Worm (Caenorhabditis elegans) whole organism, L4 larva: ENCODE data around the gene srd-58.

Source experiments
- F26F4.8 ChIP-seq: fragments of 200-800 bp; sonication (Bioruptor generic); conservative IDR thresholded peaks from 2 replicates; pipeline ENCODE4 v1.3.6; 2022; ENCODE audit warnings: missing genetic modification characterization, missing compliant biosample characterization
- F37D6.2 ChIP-seq: sonication (generic microtip); optimal IDR thresholded peaks from 2 replicates; lab custom pipeline; 2016; ENCODE audit warnings: mild to moderate bottlenecking, missing genetic modification characterization, missing compliant biosample characterization
- F44E2.7 ChIP-seq: fragments of 200-800 bp; sonication (Bioruptor generic); IDR thresholded peaks from 2 replicates; pipeline ENCODE4 v2.1.2; 2022; ENCODE audit warnings: missing genetic modification characterization, missing compliant biosample characterization
- F49E8.2 ChIP-seq: sonication (generic microtip); optimal IDR thresholded peaks from 2 replicates; lab custom pipeline; 2016; ENCODE audit warnings: missing compliant biosample characterization, mild to moderate bottlenecking, missing genetic modification characterization, borderline replicate concordance
- R02D3.7 ChIP-seq: fragments of 150-350 bp; sonication (generic microtip); optimal IDR thresholded peaks from 3 replicates; lab custom pipeline; 2014; ENCODE audit warnings: missing biosample characterization, missing genetic modification characterization
- T20F7.1 ChIP-seq: fragments of 200-800 bp; sonication (Bioruptor generic); optimal IDR thresholded peaks from 2 replicates; lab custom pipeline; 2018; ENCODE audit warnings: mild to moderate bottlenecking, missing genetic modification characterization, missing compliant biosample characterization
- Y75B8A.6 ChIP-seq: fragments of 200-800 bp; sonication (Bioruptor generic); IDR thresholded peaks from 2 replicates; pipeline ENCODE4 v1.3.6; 2022; ENCODE audit warnings: missing genetic modification reagents, missing genetic modification characterization, missing compliant biosample characterization
- aly-2 ChIP-seq: sonication (generic microtip); optimal IDR thresholded peaks from 2 replicates; lab custom pipeline; 2018; ENCODE audit warnings: missing biosample characterization, missing genetic modification characterization
- ama-1 ChIP-seq: fragments of 150-350 bp; optimal IDR thresholded peaks from 2 replicates; lab custom pipeline; 2014; ENCODE audit warnings: inconsistent platforms, mixed read lengths
- attf-4 ChIP-seq: sonication (generic microtip); optimal IDR thresholded peaks from 3 replicates; lab custom pipeline; 2017; ENCODE audit warnings: missing biosample characterization, missing genetic modification characterization
- ceh-28 ChIP-seq: fragments of 150-350 bp; optimal IDR thresholded peaks from 2 replicates; lab custom pipeline; 2014; ENCODE audit warnings: missing biosample characterization, missing genetic modification reagents, missing genetic modification characterization
- ceh-32 ChIP-seq: sonication (generic microtip); optimal IDR thresholded peaks from 2 replicates; lab custom pipeline; 2016; ENCODE audit warnings: mild to moderate bottlenecking, missing genetic modification characterization, missing compliant biosample characterization; ENCODE audit not compliant: poor library complexity
- ces-1 ChIP-seq: fragments of 150-350 bp; sonication (generic microtip); optimal IDR thresholded peaks from 4 replicates; lab custom pipeline; 2014; ENCODE audit warnings: missing biosample characterization, missing genetic modification reagents, missing genetic modification characterization
- cey-2 ChIP-seq: sonication (generic microtip); optimal IDR thresholded peaks from 3 replicates; lab custom pipeline; 2017; ENCODE audit warnings: missing genetic modification characterization, mild to moderate bottlenecking, missing compliant biosample characterization, antibody characterized with exemption, borderline replicate concordance; ENCODE audit not compliant: insufficient read depth
- daf-16 ChIP-seq, 3 experiments: sonication (generic microtip); optimal IDR thresholded peaks; 2 replicates each; lab custom pipeline; 2016 to 2017; ENCODE audit warnings: missing genetic modification characterization in 3 of 3, missing genetic modification reagents in 3 of 3, mild to moderate bottlenecking in 2 of 3, missing compliant biosample characterization in 2 of 3, missing biosample characterization in 1 of 3, moderate library complexity in 1 of 3
- daf-8 ChIP-seq: fragments of 200-800 bp; sonication (Bioruptor generic); IDR thresholded peaks from 2 replicates; pipeline ENCODE4 v1.3.6; 2022; ENCODE audit warnings: missing genetic modification characterization, missing compliant biosample characterization
- dmd-9 ChIP-seq: fragments of 200-800 bp; sonication (Bioruptor generic); IDR thresholded peaks from 2 replicates; pipeline ENCODE4 v1.3.6; 2022; ENCODE audit warnings: missing genetic modification reagents, missing genetic modification characterization, missing compliant biosample characterization
- dpl-1 ChIP-seq: fragments of 150-350 bp; optimal IDR thresholded peaks from 2 replicates; lab custom pipeline; 2014; ENCODE audit warnings: missing biosample characterization, missing genetic modification reagents, missing genetic modification characterization
- egl-43 ChIP-seq: fragments of 200-800 bp; sonication (Bioruptor generic); IDR thresholded peaks from 2 replicates; pipeline ENCODE4 v1.3.6; 2022; ENCODE audit warnings: missing genetic modification reagents, missing genetic modification characterization, missing compliant biosample characterization
- fkh-10 ChIP-seq: fragments of 150-350 bp; optimal IDR thresholded peaks from 2 replicates; lab custom pipeline; 2014; ENCODE audit warnings: missing biosample characterization, missing genetic modification reagents, missing genetic modification characterization
- fos-1 ChIP-seq: fragments of 150-350 bp; optimal IDR thresholded peaks from 2 replicates; lab custom pipeline; 2014; ENCODE audit warnings: missing biosample characterization, missing genetic modification characterization
- hlh-11 ChIP-seq: fragments of 200-800 bp; sonication (Bioruptor generic); optimal IDR thresholded peaks from 2 replicates; lab custom pipeline; 2018; ENCODE audit warnings: mild to moderate bottlenecking, missing genetic modification characterization, missing compliant biosample characterization
- hmg-1.1 ChIP-seq: fragments of 200-800 bp; sonication (Bioruptor generic); IDR thresholded peaks from 2 replicates; pipeline ENCODE4 v1.3.6; 2022; ENCODE audit warnings: missing genetic modification reagents, missing genetic modification characterization, missing compliant biosample characterization
- lin-1 ChIP-seq: fragments of 200-800 bp; sonication (Bioruptor generic); IDR thresholded peaks from 2 replicates; pipeline ENCODE4 v1.3.6; 2022; ENCODE audit warnings: missing genetic modification reagents, missing genetic modification characterization, missing compliant biosample characterization
- lin-13 ChIP-seq: fragments of 150-350 bp; optimal IDR thresholded peaks from 2 replicates; lab custom pipeline; 2014; ENCODE audit warnings: missing biosample characterization, missing genetic modification reagents, missing genetic modification characterization
- lin-15B ChIP-seq: fragments of 150-350 bp; sonication (generic microtip); optimal IDR thresholded peaks from 3 replicates; lab custom pipeline; 2014; ENCODE audit warnings: missing biosample characterization, missing genetic modification characterization
- madf-9 ChIP-seq: fragments of 200-800 bp; sonication (Bioruptor generic); conservative IDR thresholded peaks from 2 replicates; pipeline ENCODE4 v1.3.6; 2022; ENCODE audit warnings: missing genetic modification reagents, missing genetic modification characterization, missing compliant biosample characterization
- mdl-1 ChIP-seq, 2 experiments: fragments of 150-350 bp in 1 of 2; sonication (generic microtip) in 1 of 2; optimal IDR thresholded peaks; 2 replicates each; lab custom pipeline; 2014 to 2017; ENCODE audit warnings: missing biosample characterization in 2 of 2, missing genetic modification characterization in 2 of 2
- mdt-29 ChIP-seq: fragments of 200-800 bp; sonication (Bioruptor generic); IDR thresholded peaks from 2 replicates; pipeline ENCODE4 v1.3.6; 2022; ENCODE audit warnings: missing genetic modification reagents, missing genetic modification characterization, missing compliant biosample characterization
- mep-1 ChIP-seq: fragments of 150-350 bp; sonication (generic microtip); optimal IDR thresholded peaks from 3 replicates; lab custom pipeline; 2014; ENCODE audit warnings: missing biosample characterization, missing genetic modification characterization
- nhr-11 ChIP-seq: fragments of 150-350 bp; optimal IDR thresholded peaks from 2 replicates; lab custom pipeline; 2014; ENCODE audit warnings: missing biosample characterization, missing genetic modification characterization
- nhr-111 ChIP-seq: fragments of 200-800 bp; sonication (Bioruptor generic); optimal IDR thresholded peaks from 2 replicates; lab custom pipeline; 2018; ENCODE audit warnings: mild to moderate bottlenecking, missing genetic modification characterization, missing compliant biosample characterization
- nhr-237 ChIP-seq: sonication (generic microtip); optimal IDR thresholded peaks from 2 replicates; lab custom pipeline; 2017; ENCODE audit warnings: missing biosample characterization, missing genetic modification characterization
- nhr-25 ChIP-seq: sonication (generic microtip); optimal IDR thresholded peaks from 2 replicates; lab custom pipeline; 2017; ENCODE audit warnings: missing genetic modification characterization, mild to moderate bottlenecking, missing compliant biosample characterization, antibody characterized with exemption, moderate library complexity, borderline replicate concordance; ENCODE audit not compliant: insufficient read depth
- nhr-41 ChIP-seq: fragments of 200-800 bp; sonication (Bioruptor generic); IDR thresholded peaks from 2 replicates; pipeline ENCODE4 v1.3.6; 2022; ENCODE audit warnings: missing genetic modification reagents, missing genetic modification characterization, missing compliant biosample characterization
- nhr-42 ChIP-seq: fragments of 200-800 bp; sonication (Bioruptor generic); IDR thresholded peaks from 2 replicates; pipeline ENCODE4 v1.3.6; 2022; ENCODE audit warnings: missing genetic modification characterization, missing compliant biosample characterization
- nhr-77 ChIP-seq: fragments of 150-350 bp; optimal IDR thresholded peaks from 2 replicates; lab custom pipeline; 2014; ENCODE audit warnings: missing biosample characterization, missing genetic modification characterization
- pha-4 ChIP-seq, 2 experiments: fragments of 150-350 bp in 1 of 2; fragments of 200-800 bp in 1 of 2; sonication (Bioruptor generic) in 1 of 2; IDR thresholded peaks in 1 of 2; optimal IDR thresholded peaks in 1 of 2; 2 replicates each; pipeline versions ENCODE4 v1.3.6 to Lab custom; 2014 to 2022; ENCODE audit warnings: missing genetic modification characterization in 2 of 2, missing genetic modification reagents in 2 of 2, missing biosample characterization in 1 of 2, missing compliant biosample characterization in 1 of 2
- php-3 ChIP-seq: fragments of 200-800 bp; sonication (Bioruptor generic); IDR thresholded peaks from 2 replicates; pipeline ENCODE4 v1.3.6; 2022; ENCODE audit warnings: missing genetic modification reagents, missing genetic modification characterization, missing compliant biosample characterization
- skn-1 ChIP-seq: fragments of 150-350 bp; optimal IDR thresholded peaks from 2 replicates; lab custom pipeline; 2014; ENCODE audit warnings: missing biosample characterization, missing genetic modification characterization
- snpc-4 ChIP-seq: fragments of 150-350 bp; optimal IDR thresholded peaks from 2 replicates; lab custom pipeline; 2014; ENCODE audit warnings: missing biosample characterization, missing genetic modification characterization
- spr-1 ChIP-seq: sonication (generic microtip); optimal IDR thresholded peaks from 2 replicates; lab custom pipeline; 2016; ENCODE audit warnings: mild to moderate bottlenecking, missing genetic modification characterization, missing compliant biosample characterization
- spr-3 ChIP-seq: fragments of 200-800 bp; sonication (Bioruptor generic); optimal IDR thresholded peaks from 2 replicates; lab custom pipeline; 2018; ENCODE audit warnings: mild to moderate bottlenecking, missing genetic modification characterization, missing compliant biosample characterization
- unc-39 ChIP-seq: sonication (generic microtip); optimal IDR thresholded peaks from 2 replicates; lab custom pipeline; 2017; ENCODE audit warnings: missing biosample characterization, missing genetic modification characterization
- unc-62 ChIP-seq, 3 experiments: fragments of 150-350 bp in 1 of 3; sonication (generic microtip); optimal IDR thresholded peaks in 2 of 3; peaks in 1 of 3; 1 replicate in 1 of 3; 2 replicates in 2 of 3; lab custom pipeline; 2014 to 2017; ENCODE audit warnings: missing biosample characterization in 3 of 3, missing genetic modification characterization in 3 of 3, missing genetic modification reagents in 3 of 3, missing genotype in 1 of 3
- zag-1 ChIP-seq: fragments of 150-350 bp; optimal IDR thresholded peaks from 2 replicates; lab custom pipeline; 2014; ENCODE audit warnings: missing biosample characterization, missing genetic modification characterization
- zfp-3 ChIP-seq: fragments of 200-800 bp; sonication (Bioruptor generic); conservative IDR thresholded peaks from 2 replicates; pipeline ENCODE4 v1.3.6; 2022; ENCODE audit warnings: missing genetic modification reagents, missing genetic modification characterization, missing compliant biosample characterization
- ztf-7 ChIP-seq: fragments of 150-350 bp; optimal IDR thresholded peaks from 2 replicates; lab custom pipeline; 2014; ENCODE audit warnings: missing biosample characterization, missing genetic modification characterization

The srd-58 gene

DNA sequence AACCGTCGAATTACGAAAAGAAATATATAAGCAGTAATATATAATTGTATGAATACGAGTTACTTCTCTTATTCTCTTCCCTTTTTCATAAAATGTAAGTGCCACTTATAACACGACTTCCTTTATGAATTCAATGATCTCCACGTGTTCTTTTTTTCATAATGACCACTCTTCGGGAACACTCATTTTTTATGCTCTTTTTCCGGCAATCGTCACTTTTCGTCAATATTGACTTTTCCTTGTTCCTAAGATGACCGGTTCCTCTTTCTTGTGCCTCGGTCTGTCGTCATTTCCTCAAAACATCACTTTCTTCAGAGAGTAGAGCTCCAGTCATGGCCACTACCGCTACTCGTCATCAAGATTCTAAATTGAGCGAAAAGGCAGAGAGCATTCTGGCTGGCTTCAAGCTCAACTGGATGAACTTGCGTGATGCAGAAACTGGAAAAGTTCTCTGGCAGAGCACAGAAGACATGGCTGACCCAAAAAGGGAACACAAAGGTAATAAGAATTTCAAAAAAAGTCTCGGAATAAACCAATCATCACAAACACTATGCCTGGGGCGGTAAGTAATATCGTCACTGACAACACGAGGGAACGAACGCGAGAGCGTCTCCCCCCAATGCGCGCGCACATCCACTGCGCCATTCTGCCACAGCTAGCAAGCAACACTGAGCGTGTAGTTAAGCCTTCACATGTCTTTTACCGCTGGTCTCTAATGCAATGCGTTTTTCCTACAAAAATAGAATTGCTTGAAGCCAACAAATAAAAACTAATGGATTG is 21.2 kb downstream of the srd-58 start, which contains the start of gene pdl-1:
pdl-1 (plus strand) TSS at position 309 of the 780 bp plus-strand sequence.
- TF ChIP-seq snpc-4 = no peak
- peak; percentile 77 for TF ChIP-seq spr-3
- peak; percentile 40 for TF ChIP-seq nhr-77 (tag; lab: Kevin White, UChicago)
- no peak for TF ChIP-seq unc-39
- TF ChIP-seq F26F4.8 (GFP tag; lab: Robert Waterston, UW) = peak; percentile 94
- peak; percentile 80 for TF ChIP-seq php-3 (GFP tag; lab: Robert Waterston, UW)
- TF ChIP-seq skn-1 (tag; lab: Kevin White, UChicago) = no peak
- TF ChIP-seq daf-16 (GFP tag; optimal IDR thresholded peaks at IDR 0.05; lab: Kevin White, UChicago) = peak; percentile 70 to 93
- peak; percentile 81 for TF ChIP-seq daf-16 (tag; optimal IDR thresholded peaks at IDR 0.05; lab: Kevin White, UChicago)
- TF ChIP-seq dmd-9 = peak; percentile 81
- TF ChIP-seq F37D6.2 = peak; percentile 68
- peak; percentile 76 for TF ChIP-seq madf-9 (GFP tag; lab: Robert Waterston, UW)
- TF ChIP-seq aly-2 (tag; lab: Kevin White, UChicago) = no peak
- peak; percentile 91 for TF ChIP-seq nhr-111
- peak; percentile 40 for TF ChIP-seq dpl-1
- peak; percentile 76 for TF ChIP-seq F49E8.2 (tag; lab: Kevin White, UChicago)
- TF ChIP-seq lin-15B (tag; lab: Kevin White, UChicago) = no peak
- peak; percentile 60 for TF ChIP-seq hlh-11 (tag; lab: Kevin White, UChicago)
- no peak for TF ChIP-seq fkh-10 (GFP tag; lab: Kevin White, UChicago)
- peak; percentile 15 for TF ChIP-seq nhr-25
- TF ChIP-seq hmg-1.1 (GFP tag; lab: Robert Waterston, UW) = peak; percentile 95
- TF ChIP-seq mep-1 (tag; lab: Kevin White, UChicago) = peak; percentile 80
- TF ChIP-seq spr-1 (tag; lab: Kevin White, UChicago) = peak; percentile 78
- TF ChIP-seq T20F7.1 (GFP tag; lab: Kevin White, UChicago) = peak; percentile 67
- no peak for TF ChIP-seq R02D3.7 (tag; lab: Kevin White, UChicago)
- TF ChIP-seq lin-1 (GFP tag; lab: Robert Waterston, UW) = peak; percentile 94
- TF ChIP-seq ceh-28 (tag; lab: Kevin White, UChicago) = no peak
- TF ChIP-seq nhr-42 (GFP tag; lab: Robert Waterston, UW) = peak; percentile 69; the same call in 1 of the 2 replicates
- TF ChIP-seq mdt-29 (GFP tag; lab: Robert Waterston, UW) = peak; percentile 85
- TF ChIP-seq fos-1 (tag; lab: Kevin White, UChicago) = no peak
- no peak for TF ChIP-seq nhr-237 (tag; lab: Kevin White, UChicago)
- TF ChIP-seq nhr-41 = peak; percentile 86
- no peak for TF ChIP-seq cey-2 (tag; lab: Kevin White, UChicago)
- TF ChIP-seq zfp-3 (GFP tag; lab: Robert Waterston, UW) = peak; percentile 63; the same call in 1 of the 2 replicates
- TF ChIP-seq lin-13 = peak; percentile 62
- TF ChIP-seq ces-1 (GFP tag; lab: Kevin White, UChicago) = no peak
- peak in 1 of 2 experiments; percentile 89 for TF ChIP-seq unc-62 (GFP tag; optimal IDR thresholded peaks at IDR 0.05 in 1 of 2; lab: Kevin White, UChicago)
- TF ChIP-seq unc-62 (tag; optimal IDR thresholded peaks at IDR 0.05; lab: Kevin White, UChicago) = peak; percentile 11
- peak; percentile 98 for TF ChIP-seq egl-43 (GFP tag; lab: Robert Waterston, UW)
- peak; percentile 96 for TF ChIP-seq pha-4 (GFP tag; IDR thresholded peaks at IDR 0.05; lab: Robert Waterston, UW)
- TF ChIP-seq pha-4 (tag; optimal IDR thresholded peaks at IDR 0.05; lab: Kevin White, UChicago) = peak; percentile 58
- peak; percentile 40 for TF ChIP-seq ztf-7 (tag; lab: Kevin White, UChicago)
- peak; percentile 86 for TF ChIP-seq Y75B8A.6 (GFP tag; lab: Robert Waterston, UW)
- peak in 1 of 2 experiments; percentile 7 for TF ChIP-seq mdl-1 (tag; optimal IDR thresholded peaks at IDR 0.05; lab: Kevin White, UChicago)
- peak; percentile 24; the same call in 1 of the 2 replicates for TF ChIP-seq daf-8 (GFP tag; lab: Robert Waterston, UW)
- TF ChIP-seq zag-1 (tag; lab: Kevin White, UChicago) = no peak
- peak; percentile 51 for TF ChIP-seq ceh-32
- TF ChIP-seq attf-4 (tag; lab: Kevin White, UChicago) = peak; percentile 28
- TF ChIP-seq nhr-11 (tag; lab: Kevin White, UChicago) = peak; percentile 57
- peak; percentile 94 for TF ChIP-seq F44E2.7 (GFP tag; lab: Robert Waterston, UW)
- no peak for TF ChIP-seq ama-1 (lab: Kevin White, UChicago)
